Fruit fly (Drosophila melanogaster) whole organism, pupa: ENCODE data around the gene CG46465.
A peak's percentile ranks its signal among the peaks of the same experiment; 100 is the strongest.

ENCODE experiments used
- CG10348 ChIP-seq: fragments of 200-800 bp; sonication (Bioruptor generic); IDR thresholded peaks from 2 replicates; pipeline ENCODE4 v1.3.6; 2022; ENCODE audit warnings: missing biosample characterization, missing genetic modification characterization
- CG12605 ChIP-seq: fragments of 200-800 bp; sonication (Bioruptor generic); IDR thresholded peaks from 2 replicates; pipeline ENCODE4 v1.3.6; 2022; ENCODE audit warnings: missing biosample characterization, missing genetic modification characterization
- CG13204 ChIP-seq: fragments of 200-800 bp; sonication (Bioruptor generic); optimal IDR thresholded peaks from 2 replicates; lab custom pipeline; 2018; ENCODE audit warnings: missing biosample characterization, mild to moderate bottlenecking, missing genetic modification characterization, moderate library complexity
- CG14655 ChIP-seq: fragments of 200-800 bp; sonication (Bioruptor generic); optimal IDR thresholded peaks from 3 replicates; lab custom pipeline; 2017; ENCODE audit warnings: mild to moderate bottlenecking, missing biosample characterization, missing genetic modification reagents, missing genetic modification characterization
- CG15710 ChIP-seq: fragments of 200-800 bp; sonication (Bioruptor generic); optimal IDR thresholded peaks from 2 replicates; lab custom pipeline; 2018; ENCODE audit warnings: missing biosample characterization, mild to moderate bottlenecking, missing genetic modification characterization, moderate library complexity
- CG17806 ChIP-seq: fragments of 200-800 bp; sonication (Bioruptor generic); optimal IDR thresholded peaks from 2 replicates; lab custom pipeline; 2018; ENCODE audit warnings: missing biosample characterization, mild to moderate bottlenecking, missing genetic modification characterization, moderate library complexity
- CG32121 ChIP-seq: fragments of 200-800 bp; sonication (Bioruptor generic); IDR thresholded peaks from 2 replicates; pipeline ENCODE4 v1.3.6; 2022; ENCODE audit warnings: missing biosample characterization, missing genetic modification characterization
- CG34367 ChIP-seq: fragments of 200-800 bp; sonication (Bioruptor generic); optimal IDR thresholded peaks from 2 replicates; lab custom pipeline; 2018; ENCODE audit warnings: missing biosample characterization, mild to moderate bottlenecking, missing genetic modification characterization
- CG4496 ChIP-seq: fragments of 200-800 bp; sonication (Bioruptor generic); IDR thresholded peaks from 3 replicates; pipeline ENCODE4 v1.3.6; 2022; ENCODE audit warnings: missing biosample characterization, missing genetic modification characterization
- CG8159 ChIP-seq: fragments of 200-800 bp; sonication (Bioruptor generic); optimal IDR thresholded peaks from 3 replicates; lab custom pipeline; 2018; ENCODE audit warnings: missing biosample characterization, mild to moderate bottlenecking, missing genetic modification characterization, moderate library complexity
- CG8301 ChIP-seq: fragments of 200-800 bp; sonication (Bioruptor generic); optimal IDR thresholded peaks from 2 replicates; lab custom pipeline; 2018; ENCODE audit warnings: missing biosample characterization, mild to moderate bottlenecking, missing genetic modification characterization
- CG9948 ChIP-seq: fragments of 200-800 bp; sonication (Bioruptor generic); optimal IDR thresholded peaks from 2 replicates; lab custom pipeline; 2018; ENCODE audit warnings: missing biosample characterization, mild to moderate bottlenecking, missing genetic modification characterization, moderate library complexity
- D1 ChIP-seq: fragments of 200-800 bp; sonication (Bioruptor generic); optimal IDR thresholded peaks from 2 replicates; lab custom pipeline; 2018; ENCODE audit warnings: missing biosample characterization, mild to moderate bottlenecking, missing genetic modification characterization, moderate library complexity
- EcR ChIP-seq: fragments of 200-800 bp; sonication (Bioruptor generic); optimal IDR thresholded peaks from 3 replicates; lab custom pipeline; 2019; ENCODE audit warnings: missing biosample characterization, missing genetic modification characterization, mild to moderate bottlenecking, moderate library complexity, missing genetic modification reagents
- Ets98B ChIP-seq: fragments of 200-800 bp; sonication (Bioruptor generic); IDR thresholded peaks from 2 replicates; pipeline ENCODE4 v1.3.6; 2022; ENCODE audit warnings: missing biosample characterization, missing genetic modification characterization
- Pif1A ChIP-seq: fragments of 200-800 bp; sonication (Bioruptor generic); optimal IDR thresholded peaks from 3 replicates; lab custom pipeline; 2016; ENCODE audit warnings: missing biosample characterization, missing genetic modification characterization
- Pif1B ChIP-seq: fragments of 200-800 bp; sonication (Bioruptor generic); optimal IDR thresholded peaks from 3 replicates; lab custom pipeline; 2016; ENCODE audit warnings: missing biosample characterization, missing genetic modification characterization
- Snoo ChIP-seq: fragments of 200-800 bp; sonication (Bioruptor generic); optimal IDR thresholded peaks from 3 replicates; lab custom pipeline; 2017; ENCODE audit warnings: missing biosample characterization, mild to moderate bottlenecking, missing genetic modification characterization, inconsistent platforms
- fd96Ca ChIP-seq: fragments of 200-800 bp; sonication (Bioruptor generic); IDR thresholded peaks from 3 replicates; pipeline ENCODE4 v1.3.6; 2022; ENCODE audit warnings: missing biosample characterization, missing genetic modification characterization
- gl ChIP-seq: fragments of 200-800 bp; sonication (Bioruptor generic); optimal IDR thresholded peaks from 2 replicates; lab custom pipeline; 2018; ENCODE audit warnings: missing biosample characterization, mild to moderate bottlenecking, missing genetic modification characterization
- rn ChIP-seq: fragments of 200-800 bp; sonication (Bioruptor generic); IDR thresholded peaks from 2 replicates; pipeline ENCODE4 v1.3.6; 2022; ENCODE audit warnings: missing biosample characterization, missing genetic modification characterization

Gene CG46465

DNA sequence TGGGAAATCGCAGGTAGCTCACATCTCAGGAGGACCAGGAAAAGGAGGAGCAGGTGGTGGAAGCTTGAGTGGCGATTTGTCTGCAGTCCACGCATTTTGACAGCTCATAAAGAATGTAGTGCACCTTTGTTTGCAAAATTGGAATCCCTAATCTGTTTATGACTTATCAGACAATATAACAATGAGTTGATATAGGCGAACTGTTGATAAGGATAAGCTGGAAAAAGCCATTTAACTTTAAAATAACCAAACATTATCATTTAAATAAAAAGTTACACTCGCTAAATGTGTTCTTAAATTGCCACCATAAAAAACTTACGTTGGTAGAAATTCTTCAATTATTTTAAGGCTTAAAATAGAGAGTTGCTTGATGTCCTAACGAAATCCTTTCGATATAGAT is 2.2 kb upstream of the CG46465 start, which contains the start of gene CG15170:
Gene CG15170 (minus strand): TSS at position 101 of the 400 bp plus-strand sequence.
- no peak for TF ChIP-seq CG10348 (GFP tag; lab: Robert Waterston, UW)
- no peak for TF ChIP-seq CG32121 (GFP tag; lab: Robert Waterston, UW)
- TF ChIP-seq EcR (GFP tag; lab: Kevin White, UChicago): no peak
- TF ChIP-seq CG14655: no peak
- TF ChIP-seq D1 (tag; lab: Kevin White, UChicago): no peak
- no peak for TF ChIP-seq gl (tag; lab: Kevin White, UChicago)
- no peak for TF ChIP-seq Pif1A (GFP tag; lab: Kevin White, UChicago)
- TF ChIP-seq Pif1B: no peak
- no peak for TF ChIP-seq fd96Ca
- TF ChIP-seq CG9948 (tag; lab: Kevin White, UChicago): no peak
- no peak for TF ChIP-seq Snoo (tag; lab: Kevin White, UChicago)
- TF ChIP-seq CG8159 (tag; lab: Kevin White, UChicago): no peak
- TF ChIP-seq CG15710 (tag; lab: Kevin White, UChicago): no peak
- TF ChIP-seq CG12605: no peak
- no peak for TF ChIP-seq CG8301
- TF ChIP-seq rn (GFP tag; lab: Robert Waterston, UW): no peak

DNA sequence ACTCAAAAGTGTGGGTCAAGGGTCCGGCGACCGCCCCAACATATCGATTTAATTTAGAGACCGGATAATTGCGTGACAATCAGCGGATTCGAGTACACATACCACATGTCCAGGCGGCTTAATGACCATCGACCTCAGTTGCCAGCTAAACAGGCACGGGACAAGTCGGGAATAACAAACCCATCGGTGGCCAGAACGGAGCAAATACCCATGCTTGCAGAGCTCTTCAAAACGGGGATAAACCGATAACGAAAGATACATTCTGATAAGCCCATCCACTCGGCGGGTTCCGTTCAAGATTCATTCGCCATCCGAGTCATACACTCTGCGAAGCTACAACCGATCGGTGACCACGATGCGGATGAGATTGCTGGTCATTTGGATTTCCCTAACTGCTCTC is 1.6 kb upstream of the CG46465 start, which contains the start of gene CG15169:
Gene CG15169 (plus strand): TSS at position 301 of the 400 bp plus-strand sequence.
- TF ChIP-seq CG15710 (tag; lab: Kevin White, UChicago) (no peak), EcR (GFP tag; lab: Kevin White, UChicago) (peak; percentile 17)

DNA sequence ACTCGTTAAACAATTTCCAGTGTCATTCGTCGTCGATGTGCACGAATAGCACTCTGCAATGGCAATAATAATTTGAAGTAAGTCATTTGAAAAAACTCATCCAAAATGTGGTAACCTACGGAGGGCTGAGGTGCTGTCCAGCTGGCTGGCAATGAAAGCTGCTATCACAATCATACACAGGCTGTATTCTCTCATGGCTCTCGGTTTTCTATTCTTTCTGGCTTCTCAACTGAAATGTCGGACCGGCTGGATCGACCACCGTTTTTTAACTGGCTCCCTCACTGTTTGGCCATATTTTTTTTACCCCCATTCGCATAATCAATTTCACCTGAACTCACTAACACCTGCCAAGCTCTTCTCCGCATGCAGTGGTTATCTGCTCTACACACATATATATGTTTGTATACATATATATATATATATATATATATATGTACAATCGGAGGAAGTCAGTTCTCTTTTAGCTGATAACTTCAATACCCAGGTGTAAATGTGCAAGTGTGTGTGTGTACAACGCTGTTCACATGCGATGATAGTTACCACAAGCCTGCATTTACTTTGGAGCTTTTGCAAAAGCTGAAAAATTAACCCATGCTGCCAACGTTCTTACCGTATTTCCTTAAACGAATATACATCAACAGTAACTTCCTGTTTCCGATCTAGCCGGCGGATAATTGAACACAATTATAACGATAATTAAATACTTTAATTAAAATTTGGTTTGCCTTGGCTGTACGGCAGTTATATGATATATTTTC is 3.5 kb downstream of the CG46465 start, which contains the start of gene CG10650:
Gene CG10650 (minus strand): TSS at position 275 of the 758 bp plus-strand sequence.
- TF ChIP-seq EcR (GFP tag; lab: Kevin White, UChicago): peak; percentile 5
- no peak for TF ChIP-seq Ets98B (GFP tag; lab: Robert Waterston, UW)

DNA sequence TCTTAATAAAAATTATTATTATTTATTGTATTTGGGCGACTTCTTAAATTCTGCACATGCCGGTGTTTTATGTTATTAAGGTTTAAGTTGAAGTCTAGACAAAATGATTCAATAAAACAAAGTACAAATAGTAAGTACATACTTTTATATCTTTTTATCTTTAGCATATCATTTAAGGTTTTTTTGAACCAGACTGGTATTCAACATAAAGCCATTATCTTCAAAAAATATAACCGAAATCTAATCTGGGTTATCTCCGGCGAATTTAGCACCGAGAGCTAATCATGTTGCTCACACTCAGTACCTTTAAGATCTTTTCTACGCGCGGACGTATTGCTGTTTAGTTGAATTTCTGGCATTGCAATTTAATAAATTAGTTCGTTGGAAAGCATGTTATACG is 4.9 kb downstream of the CG46465 start, which contains the start of gene CG31792:
Gene CG31792 (plus strand): TSS at position 301 of the 400 bp plus-strand sequence.
- TF ChIP-seq CG14655: no peak
- no peak for TF ChIP-seq CG12605
- TF ChIP-seq CG9948 (tag; lab: Kevin White, UChicago): no peak
- no peak for TF ChIP-seq CG34367 (tag; lab: Kevin White, UChicago)
- no peak for TF ChIP-seq CG15710 (tag; lab: Kevin White, UChicago)
- no peak for TF ChIP-seq CG10348 (GFP tag; lab: Robert Waterston, UW)
- TF ChIP-seq rn (GFP tag; lab: Robert Waterston, UW): no peak
- TF ChIP-seq gl (tag; lab: Kevin White, UChicago): no peak
- no peak for TF ChIP-seq EcR (GFP tag; lab: Kevin White, UChicago)
- no peak for TF ChIP-seq Pif1A (GFP tag; lab: Kevin White, UChicago)
- no peak for TF ChIP-seq CG8301
- no peak for TF ChIP-seq Snoo (tag; lab: Kevin White, UChicago)
- no peak for TF ChIP-seq CG8159 (tag; lab: Kevin White, UChicago)

DNA sequence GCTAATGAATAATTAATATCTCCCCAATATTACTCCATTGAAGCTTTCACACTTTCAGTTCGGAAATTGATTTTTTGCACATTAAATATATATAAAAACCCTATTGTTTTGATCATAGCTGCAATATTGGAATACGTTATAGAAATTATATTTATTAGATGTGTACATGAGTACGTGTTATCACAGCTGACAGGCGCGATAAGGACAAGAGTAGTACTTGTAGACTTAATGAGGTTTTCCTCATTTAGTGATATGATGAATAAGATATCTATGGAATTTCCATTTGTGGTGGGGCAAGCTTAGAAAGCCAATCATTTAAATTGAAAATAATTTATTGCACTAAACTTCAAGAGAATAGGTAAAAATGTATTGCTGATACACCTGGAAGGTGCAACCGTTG is 10.2 kb downstream of the CG46465 start:
- TF ChIP-seq EcR (GFP tag; lab: Kevin White, UChicago) (no peak), CG17806 (tag; lab: Kevin White, UChicago) (no peak), CG4496 (GFP tag; lab: Robert Waterston, UW) (no peak), Snoo (tag; lab: Kevin White, UChicago) (no peak), rn (GFP tag; lab: Robert Waterston, UW) (no peak), Pif1B (no peak), CG10348 (GFP tag; lab: Robert Waterston, UW) (no peak), gl (tag; lab: Kevin White, UChicago) (no peak), D1 (tag; lab: Kevin White, UChicago) (no peak), CG9948 (tag; lab: Kevin White, UChicago) (no peak), CG8159 (tag; lab: Kevin White, UChicago) (no peak), Pif1A (GFP tag; lab: Kevin White, UChicago) (no peak), fd96Ca (no peak)

DNA sequence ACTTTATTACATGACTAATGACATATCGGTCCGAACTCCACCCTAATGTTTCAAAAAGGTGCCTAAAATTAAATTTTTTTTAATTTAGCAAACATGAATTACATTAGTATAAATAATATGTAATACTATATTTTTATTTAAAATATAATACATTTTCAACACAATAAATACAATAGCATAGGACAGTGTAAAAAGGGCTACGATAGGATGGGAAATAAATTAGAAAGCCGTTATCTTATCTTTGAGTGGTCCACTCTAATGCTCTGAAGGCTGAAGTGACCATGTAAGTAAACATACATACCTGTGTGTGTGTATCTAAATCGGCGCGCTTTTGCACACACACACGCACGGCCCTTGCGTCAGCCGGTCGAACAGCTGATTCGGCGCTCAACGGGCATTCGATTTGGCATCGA is 10.7 kb downstream of the CG46465 start, which contains the start of gene CG31793:
Gene CG31793 (plus strand): TSS at position 409 of the 413 bp plus-strand sequence.
- TF ChIP-seq CG17806 (tag; lab: Kevin White, UChicago): peak; percentile 64
- TF ChIP-seq Pif1B: peak; percentile 71
- TF ChIP-seq CG13204: no peak
- peak; percentile 43 for TF ChIP-seq CG9948 (tag; lab: Kevin White, UChicago)
- peak; percentile 9 for TF ChIP-seq Snoo (tag; lab: Kevin White, UChicago)
- peak; percentile 32 for TF ChIP-seq CG34367 (tag; lab: Kevin White, UChicago)
- TF ChIP-seq CG4496 (GFP tag; lab: Robert Waterston, UW): peak; percentile 80
- TF ChIP-seq EcR (GFP tag; lab: Kevin White, UChicago): no peak
- TF ChIP-seq gl (tag; lab: Kevin White, UChicago): no peak
- peak; percentile 60; the same call in 1 of the 2 replicates for TF ChIP-seq Ets98B (GFP tag; lab: Robert Waterston, UW)
- TF ChIP-seq CG8159 (tag; lab: Kevin White, UChicago): peak; percentile 98
- TF ChIP-seq fd96Ca: no peak
- no peak; the same call in 1 of the 2 replicates for TF ChIP-seq CG12605
- TF ChIP-seq CG8301: peak; percentile 61
- TF ChIP-seq CG32121 (GFP tag; lab: Robert Waterston, UW): peak; percentile 63
- 0 out of 2 replicates have a peak, but pooled peaks have one; percentile 25 for TF ChIP-seq rn (GFP tag; lab: Robert Waterston, UW)
- TF ChIP-seq D1 (tag; lab: Kevin White, UChicago): peak; percentile 84
- no peak for TF ChIP-seq CG10348 (GFP tag; lab: Robert Waterston, UW)
- peak; percentile 67 for TF ChIP-seq CG14655
